Worm (Caenorhabditis elegans) whole organism, early embryonic: ENCODE results near the gene Y47G7B.2.

Experiments used
- B0310.2 ChIP-seq: sonication (generic microtip); optimal IDR thresholded peaks from 2 replicates; lab custom pipeline; 2016; ENCODE audit warnings: mild to moderate bottlenecking, missing genetic modification characterization, missing compliant biosample characterization
- F13C5.2 ChIP-seq: sonication (generic microtip); optimal IDR thresholded peaks from 2 replicates; lab custom pipeline; 2017; ENCODE audit warnings: mild to moderate bottlenecking, missing genetic modification characterization, inconsistent platforms, missing compliant biosample characterization
- aly-1 ChIP-seq: sonication (generic microtip); optimal IDR thresholded peaks from 2 replicates; lab custom pipeline; 2016; ENCODE audit warnings: missing genetic modification characterization, missing compliant biosample characterization
- ama-1 ChIP-seq: fragments of 150-350 bp; optimal IDR thresholded peaks from 2 replicates; lab custom pipeline; 2014
- ceh-13 ChIP-seq: fragments of 200-800 bp; sonication (Bioruptor generic); optimal IDR thresholded peaks from 2 replicates; lab custom pipeline; 2018; ENCODE audit warnings: mild to moderate bottlenecking, missing genetic modification characterization, missing compliant biosample characterization
- ceh-36 ChIP-seq: sonication (generic microtip); optimal IDR thresholded peaks from 2 replicates; lab custom pipeline; 2016; ENCODE audit warnings: missing genetic modification characterization, inconsistent platforms, missing compliant biosample characterization
- ets-7 ChIP-seq: sonication (generic microtip); optimal IDR thresholded peaks from 2 replicates; lab custom pipeline; 2016; ENCODE audit warnings: missing genotype, missing genetic modification characterization, missing compliant biosample characterization
- flt-1 ChIP-seq: fragments of 200-800 bp; sonication (Bioruptor generic); IDR thresholded peaks from 2 replicates; pipeline ENCODE4 v1.3.6; 2022; ENCODE audit warnings: missing genetic modification characterization, missing compliant biosample characterization
- hmbx-1 ChIP-seq: sonication (generic microtip); optimal IDR thresholded peaks from 2 replicates; lab custom pipeline; 2016; ENCODE audit warnings: mild to moderate bottlenecking, missing genetic modification characterization, missing compliant biosample characterization
- pes-1 ChIP-seq: fragments of 200-800 bp; sonication (Bioruptor generic); IDR thresholded peaks from 2 replicates; pipeline ENCODE4 v1.3.6; 2022; ENCODE audit warnings: missing genetic modification reagents, missing genetic modification characterization, missing compliant biosample characterization
- scrt-1 ChIP-seq: fragments of 200-800 bp; sonication (Bioruptor generic); IDR thresholded peaks from 2 replicates; pipeline ENCODE4 v1.3.6; 2022; ENCODE audit warnings: missing genetic modification characterization, missing compliant biosample characterization
- sea-1 ChIP-seq: fragments of 200-800 bp; sonication (Bioruptor generic); conservative IDR thresholded peaks from 2 replicates; pipeline ENCODE4 v1.3.6; 2022; ENCODE audit warnings: missing genetic modification characterization, missing compliant biosample characterization
- tbx-37 ChIP-seq: fragments of 200-800 bp; sonication (Bioruptor generic); conservative IDR thresholded peaks from 2 replicates; pipeline ENCODE4 v1.3.6; 2022; ENCODE audit warnings: missing genetic modification reagents, missing genetic modification characterization, missing compliant biosample characterization

ce11 chrII:2735192-2735591 lies 27.4 kb upstream of the Y47G7B.2 start, which contains the start of gene wdr-31:
- TF ChIP-seq ets-7 (tag; lab: Kevin White, UChicago) (no peak), F13C5.2 (no peak), flt-1 (GFP tag; lab: Robert Waterston, UW) (no peak), ceh-13 (GFP tag; lab: Kevin White, UChicago) (no peak), sea-1 (GFP tag; lab: Robert Waterston, UW) (no peak), pes-1 (GFP tag; lab: Robert Waterston, UW) (no peak), ama-1 (no peak), aly-1 (tag; lab: Kevin White, UChicago) (no peak), tbx-37 (GFP tag; lab: Robert Waterston, UW) (no peak), B0310.2 (no peak), scrt-1 (GFP tag; lab: Robert Waterston, UW) (no peak), ceh-36 (no peak), hmbx-1 (tag; lab: Kevin White, UChicago) (no peak)
